Worm (Caenorhabditis elegans) whole organism, L4 larva: ENCODE data around the gene Y41E3.18.
A peak's percentile ranks its signal among the peaks of the same experiment; 100 is the strongest.

Experiments used
- D1046.2 ChIP-seq: fragments of 200-800 bp; sonication (Bioruptor generic); IDR thresholded peaks from 2 replicates; pipeline ENCODE4 v1.3.6; 2022; ENCODE audit warnings: missing genetic modification characterization, missing compliant biosample characterization
- F10B5.3 ChIP-seq: sonication (generic microtip); optimal IDR thresholded peaks from 2 replicates; lab custom pipeline; 2016; ENCODE audit warnings: mild to moderate bottlenecking, missing genetic modification characterization, missing compliant biosample characterization
- F37D6.2 ChIP-seq: sonication (generic microtip); optimal IDR thresholded peaks from 2 replicates; lab custom pipeline; 2016; ENCODE audit warnings: mild to moderate bottlenecking, missing genetic modification characterization, missing compliant biosample characterization
- F49E8.2 ChIP-seq: sonication (generic microtip); optimal IDR thresholded peaks from 2 replicates; lab custom pipeline; 2016; ENCODE audit warnings: missing compliant biosample characterization, mild to moderate bottlenecking, missing genetic modification characterization, borderline replicate concordance
- T20F7.1 ChIP-seq: fragments of 200-800 bp; sonication (Bioruptor generic); optimal IDR thresholded peaks from 2 replicates; lab custom pipeline; 2018; ENCODE audit warnings: mild to moderate bottlenecking, missing genetic modification characterization, missing compliant biosample characterization
- Y105C5A.15 ChIP-seq: fragments of 200-800 bp; sonication (Bioruptor generic); IDR thresholded peaks from 2 replicates; pipeline ENCODE4 v1.3.6; 2022; ENCODE audit warnings: missing genetic modification characterization, missing compliant biosample characterization
- ZK337.2 ChIP-seq: fragments of 200-800 bp; sonication (Bioruptor generic); IDR thresholded peaks from 2 replicates; pipeline ENCODE4 v1.3.6; 2022; ENCODE audit warnings: missing genetic modification reagents, missing genetic modification characterization, missing compliant biosample characterization
- ZK546.5 ChIP-seq, 2 experiments: sonication (generic microtip); optimal IDR thresholded peaks; 2 replicates each; lab custom pipeline; 2017; ENCODE audit warnings: missing biosample characterization in 2 of 2, missing genetic modification characterization in 2 of 2
- aha-1 ChIP-seq: fragments of 150-350 bp; peaks from one replicate; lab custom pipeline; 2014; ENCODE audit warnings: missing biosample characterization, missing genetic modification characterization
- ceh-20 ChIP-seq: fragments of 200-800 bp; sonication (Bioruptor generic); IDR thresholded peaks from 2 replicates; pipeline ENCODE4 v1.3.6; 2022; ENCODE audit warnings: missing genetic modification reagents, missing genetic modification characterization, missing compliant biosample characterization
- ceh-28 ChIP-seq: fragments of 150-350 bp; optimal IDR thresholded peaks from 2 replicates; lab custom pipeline; 2014; ENCODE audit warnings: missing biosample characterization, missing genetic modification reagents, missing genetic modification characterization
- ceh-32 ChIP-seq: sonication (generic microtip); optimal IDR thresholded peaks from 2 replicates; lab custom pipeline; 2016; ENCODE audit warnings: mild to moderate bottlenecking, missing genetic modification characterization, missing compliant biosample characterization; ENCODE audit not compliant: poor library complexity
- ceh-44 ChIP-seq: fragments of 200-800 bp; sonication (Bioruptor generic); IDR thresholded peaks from 2 replicates; pipeline ENCODE4 v1.3.6; 2022; ENCODE audit warnings: missing genetic modification reagents, missing genetic modification characterization, missing compliant biosample characterization
- ceh-82 ChIP-seq: sonication (generic microtip); optimal IDR thresholded peaks from 2 replicates; lab custom pipeline; 2017; ENCODE audit warnings: missing biosample characterization, missing genetic modification characterization
- ces-1 ChIP-seq: fragments of 150-350 bp; sonication (generic microtip); optimal IDR thresholded peaks from 4 replicates; lab custom pipeline; 2014; ENCODE audit warnings: missing biosample characterization, missing genetic modification reagents, missing genetic modification characterization
- cey-2 ChIP-seq: sonication (generic microtip); optimal IDR thresholded peaks from 3 replicates; lab custom pipeline; 2017; ENCODE audit warnings: missing genetic modification characterization, mild to moderate bottlenecking, missing compliant biosample characterization, antibody characterized with exemption, borderline replicate concordance; ENCODE audit not compliant: insufficient read depth
- ctbp-1 ChIP-seq: fragments of 200-800 bp; sonication (Bioruptor generic); IDR thresholded peaks from 2 replicates; pipeline ENCODE4 v1.3.6; 2022; ENCODE audit warnings: missing genetic modification reagents, missing genetic modification characterization, missing compliant biosample characterization
- daf-16 ChIP-seq, 3 experiments: sonication (generic microtip); optimal IDR thresholded peaks; 2 replicates each; lab custom pipeline; 2016 to 2017; ENCODE audit warnings: missing genetic modification characterization in 3 of 3, missing genetic modification reagents in 3 of 3, mild to moderate bottlenecking in 2 of 3, missing compliant biosample characterization in 2 of 3, missing biosample characterization in 1 of 3, moderate library complexity in 1 of 3
- dmd-6 ChIP-seq: fragments of 200-800 bp; sonication (Bioruptor generic); IDR thresholded peaks from 2 replicates; pipeline ENCODE4 v1.3.6; 2022; ENCODE audit warnings: missing genetic modification reagents, missing genetic modification characterization, missing compliant biosample characterization
- dmd-8 ChIP-seq: fragments of 200-800 bp; sonication (Bioruptor generic); IDR thresholded peaks from 2 replicates; pipeline ENCODE4 v1.3.6; 2022; ENCODE audit warnings: missing genetic modification characterization, missing compliant biosample characterization
- duxl-1 ChIP-seq: sonication (generic microtip); optimal IDR thresholded peaks from 2 replicates; lab custom pipeline; 2016; ENCODE audit warnings: mild to moderate bottlenecking, missing genetic modification characterization, moderate library complexity, missing compliant biosample characterization; ENCODE audit not compliant: poor library complexity
- dve-1 ChIP-seq: sonication (generic microtip); optimal IDR thresholded peaks from 2 replicates; lab custom pipeline; 2017; ENCODE audit warnings: antibody characterized with exemption, mild to moderate bottlenecking, missing genetic modification characterization, missing compliant biosample characterization; ENCODE audit not compliant: insufficient read depth
- egl-27 ChIP-seq: sonication (generic microtip); optimal IDR thresholded peaks from 3 replicates; lab custom pipeline; 2017; ENCODE audit warnings: missing biosample characterization, missing genetic modification reagents, missing genetic modification characterization
- fkh-10 ChIP-seq: fragments of 150-350 bp; optimal IDR thresholded peaks from 2 replicates; lab custom pipeline; 2014; ENCODE audit warnings: missing biosample characterization, missing genetic modification reagents, missing genetic modification characterization
- fos-1 ChIP-seq: fragments of 150-350 bp; optimal IDR thresholded peaks from 2 replicates; lab custom pipeline; 2014; ENCODE audit warnings: missing biosample characterization, missing genetic modification characterization
- gei-8 ChIP-seq: fragments of 200-800 bp; sonication (Bioruptor generic); optimal IDR thresholded peaks from 2 replicates; lab custom pipeline; 2018; ENCODE audit warnings: mild to moderate bottlenecking, missing genetic modification characterization, missing compliant biosample characterization
- hlh-11 ChIP-seq: fragments of 200-800 bp; sonication (Bioruptor generic); optimal IDR thresholded peaks from 2 replicates; lab custom pipeline; 2018; ENCODE audit warnings: mild to moderate bottlenecking, missing genetic modification characterization, missing compliant biosample characterization
- hlh-30 ChIP-seq: sonication (generic microtip); optimal IDR thresholded peaks from 2 replicates; lab custom pipeline; 2017; ENCODE audit warnings: antibody characterized with exemption, mild to moderate bottlenecking, missing genetic modification characterization, missing compliant biosample characterization; ENCODE audit not compliant: insufficient read depth
- jun-1 ChIP-seq: fragments of 150-350 bp; optimal IDR thresholded peaks from 2 replicates; lab custom pipeline; 2014; ENCODE audit warnings: missing biosample characterization, missing genetic modification reagents, missing genetic modification characterization
- lin-1 ChIP-seq: fragments of 200-800 bp; sonication (Bioruptor generic); IDR thresholded peaks from 2 replicates; pipeline ENCODE4 v1.3.6; 2022; ENCODE audit warnings: missing genetic modification reagents, missing genetic modification characterization, missing compliant biosample characterization
- lir-3 ChIP-seq: sonication (generic microtip); optimal IDR thresholded peaks from 2 replicates; lab custom pipeline; 2016; ENCODE audit warnings: mild to moderate bottlenecking, missing genetic modification characterization, missing compliant biosample characterization
- lsy-2 ChIP-seq, 2 experiments: fragments of 150-350 bp in 1 of 2; sonication (generic microtip) in 1 of 2; optimal IDR thresholded peaks; 2 replicates each; lab custom pipeline; 2014 to 2017; ENCODE audit warnings: missing biosample characterization in 2 of 2, missing genetic modification characterization in 2 of 2
- mdl-1 ChIP-seq, 2 experiments: fragments of 150-350 bp in 1 of 2; sonication (generic microtip) in 1 of 2; optimal IDR thresholded peaks; 2 replicates each; lab custom pipeline; 2014 to 2017; ENCODE audit warnings: missing biosample characterization in 2 of 2, missing genetic modification characterization in 2 of 2
- mes-2 ChIP-seq: sonication (generic microtip); optimal IDR thresholded peaks from 2 replicates; lab custom pipeline; 2016; ENCODE audit warnings: missing genotype, mild to moderate bottlenecking, missing genetic modification characterization, missing compliant biosample characterization; ENCODE audit not compliant: poor library complexity, severe bottlenecking
- nhr-102 ChIP-seq: sonication (generic microtip); optimal IDR thresholded peaks from 2 replicates; lab custom pipeline; 2016; ENCODE audit warnings: mild to moderate bottlenecking, missing genetic modification characterization, moderate library complexity, missing compliant biosample characterization
- nhr-28 ChIP-seq: fragments of 150-350 bp; optimal IDR thresholded peaks from 2 replicates; lab custom pipeline; 2014; ENCODE audit warnings: missing biosample characterization, missing genetic modification characterization
- nhr-48 ChIP-seq: sonication (generic microtip); optimal IDR thresholded peaks from 2 replicates; lab custom pipeline; 2016; ENCODE audit warnings: mild to moderate bottlenecking, missing genetic modification characterization, missing compliant biosample characterization
- nhr-6 ChIP-seq: fragments of 150-350 bp; optimal IDR thresholded peaks from 2 replicates; lab custom pipeline; 2014; ENCODE audit warnings: missing biosample characterization, missing genetic modification characterization
- pha-4 ChIP-seq, 2 experiments: fragments of 150-350 bp in 1 of 2; fragments of 200-800 bp in 1 of 2; sonication (Bioruptor generic) in 1 of 2; IDR thresholded peaks in 1 of 2; optimal IDR thresholded peaks in 1 of 2; 2 replicates each; pipeline versions ENCODE4 v1.3.6 to Lab custom; 2014 to 2022; ENCODE audit warnings: missing genetic modification characterization in 2 of 2, missing genetic modification reagents in 2 of 2, missing biosample characterization in 1 of 2, missing compliant biosample characterization in 1 of 2
- pqm-1 ChIP-seq: sonication (generic microtip); optimal IDR thresholded peaks from 2 replicates; lab custom pipeline; 2017; ENCODE audit warnings: missing biosample characterization, missing genetic modification characterization
- rbr-2 ChIP-seq: sonication (generic microtip); optimal IDR thresholded peaks from 2 replicates; lab custom pipeline; 2016; ENCODE audit warnings: missing genotype, missing genetic modification characterization, missing compliant biosample characterization
- saeg-2 ChIP-seq: fragments of 200-800 bp; sonication (Bioruptor generic); IDR thresholded peaks from 2 replicates; pipeline ENCODE4 v1.3.6; 2022; ENCODE audit warnings: missing genetic modification reagents, missing genetic modification characterization, missing compliant biosample characterization
- sdz-12 ChIP-seq: fragments of 200-800 bp; sonication (Bioruptor generic); optimal IDR thresholded peaks from 2 replicates; lab custom pipeline; 2018; ENCODE audit warnings: mild to moderate bottlenecking, missing genetic modification characterization, missing compliant biosample characterization
- tra-1 ChIP-seq: fragments of 200-800 bp; sonication (Bioruptor generic); IDR thresholded peaks from 2 replicates; pipeline ENCODE4 v1.3.6; 2022; ENCODE audit warnings: missing genetic modification reagents, missing genetic modification characterization, missing compliant biosample characterization
- unc-62 ChIP-seq, 3 experiments: fragments of 150-350 bp in 1 of 3; sonication (generic microtip); optimal IDR thresholded peaks in 2 of 3; peaks in 1 of 3; 1 replicate in 1 of 3; 2 replicates in 2 of 3; lab custom pipeline; 2014 to 2017; ENCODE audit warnings: missing biosample characterization in 3 of 3, missing genetic modification characterization in 3 of 3, missing genetic modification reagents in 3 of 3, missing genotype in 1 of 3
- vab-7 ChIP-seq: fragments of 200-800 bp; sonication (Bioruptor generic); IDR thresholded peaks from 2 replicates; pipeline ENCODE4 v1.3.6; 2022; ENCODE audit warnings: missing genetic modification reagents, missing genetic modification characterization, missing compliant biosample characterization
- zag-1 ChIP-seq: fragments of 150-350 bp; optimal IDR thresholded peaks from 2 replicates; lab custom pipeline; 2014; ENCODE audit warnings: missing biosample characterization, missing genetic modification characterization
- zfp-2 ChIP-seq: sonication (generic microtip); optimal IDR thresholded peaks from 2 replicates; lab custom pipeline; 2016; ENCODE audit warnings: mild to moderate bottlenecking, missing genetic modification characterization, missing compliant biosample characterization
- zip-2 ChIP-seq: fragments of 150-350 bp; optimal IDR thresholded peaks from 2 replicates; lab custom pipeline; 2014; ENCODE audit warnings: missing biosample characterization, missing genetic modification characterization

Y41E3.18 gene

DNA sequence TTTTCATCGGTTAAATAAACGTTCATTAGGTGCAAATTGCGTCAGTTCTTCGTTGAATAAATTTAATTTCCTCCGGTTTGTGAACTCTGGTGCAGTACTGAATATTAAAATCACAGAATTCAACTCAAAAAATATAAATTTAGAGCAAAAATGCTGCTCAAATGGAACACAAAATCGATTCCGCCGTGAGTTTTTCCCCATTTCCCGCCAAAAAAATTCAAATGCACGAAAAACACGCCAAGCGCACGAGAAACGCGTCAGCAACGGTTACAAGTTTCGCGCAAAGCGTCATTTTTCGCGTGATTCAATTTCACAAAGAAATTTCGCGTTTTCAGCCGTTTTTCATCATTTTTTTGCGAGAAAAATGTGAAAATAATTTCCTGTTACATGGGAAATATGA is 26.1 kb downstream of the Y41E3.18 start, which contains the start of gene hrpu-1 (continued):
- TF ChIP-seq ceh-28 (tag; lab: Kevin White, UChicago), result no peak
- TF ChIP-seq lin-1 (GFP tag; lab: Robert Waterston, UW), result no peak
- no peak for TF ChIP-seq ceh-82
- TF ChIP-seq nhr-28 (tag; lab: Kevin White, UChicago), result peak; percentile 55
- TF ChIP-seq pha-4 (GFP tag; IDR thresholded peaks at IDR 0.05; lab: Robert Waterston, UW), result peak; percentile 60; the same call in 1 of the 2 replicates
- peak; percentile 90 for TF ChIP-seq pha-4 (tag; optimal IDR thresholded peaks at IDR 0.05; lab: Kevin White, UChicago)
- TF ChIP-seq ces-1 (GFP tag; lab: Kevin White, UChicago), result no peak
- TF ChIP-seq F37D6.2 (tag; lab: Kevin White, UChicago), result peak; percentile 55
- no peak for TF ChIP-seq duxl-1 (tag; lab: Kevin White, UChicago)
- TF ChIP-seq ceh-32 (tag; lab: Kevin White, UChicago), result no peak
- peak; percentile 81 for TF ChIP-seq F49E8.2 (tag; lab: Kevin White, UChicago)
- peak in 1 of 2 experiments; percentile 58 for TF ChIP-seq unc-62 (GFP tag; optimal IDR thresholded peaks at IDR 0.05 in 1 of 2; lab: Kevin White, UChicago)
- no peak for TF ChIP-seq unc-62 (tag; optimal IDR thresholded peaks at IDR 0.05; lab: Kevin White, UChicago)
- peak; percentile 75 for TF ChIP-seq nhr-102
- TF ChIP-seq ZK546.5 (tag; optimal IDR thresholded peaks at IDR 0.05; lab: Kevin White, UChicago), result no peak
- peak; percentile 38 to 89 for TF ChIP-seq lsy-2 (tag; optimal IDR thresholded peaks at IDR 0.05; lab: Kevin White, UChicago)
- peak; percentile 63 for TF ChIP-seq fkh-10 (GFP tag; lab: Kevin White, UChicago)
- no peak for TF ChIP-seq D1046.2 (GFP tag; lab: Robert Waterston, UW)
- TF ChIP-seq zfp-2 (tag; lab: Kevin White, UChicago), result no peak
- peak; percentile 90 for TF ChIP-seq nhr-6 (tag; lab: Kevin White, UChicago)
- TF ChIP-seq sdz-12 (GFP tag; lab: Kevin White, UChicago), result no peak
- no peak for TF ChIP-seq ceh-44 (GFP tag; lab: Robert Waterston, UW)
- TF ChIP-seq lir-3, result no peak
- TF ChIP-seq jun-1 (tag; lab: Kevin White, UChicago), result peak; percentile 50
- TF ChIP-seq ZK337.2 (GFP tag; lab: Robert Waterston, UW), result no peak
- TF ChIP-seq gei-8 (GFP tag; lab: Kevin White, UChicago), result no peak
- peak in 1 of 2 experiments; percentile 13 for TF ChIP-seq daf-16 (GFP tag; optimal IDR thresholded peaks at IDR 0.05; lab: Kevin White, UChicago)
- peak; percentile 34 for TF ChIP-seq daf-16 (tag; optimal IDR thresholded peaks at IDR 0.05; lab: Kevin White, UChicago)
- peak; percentile 88 for TF ChIP-seq hlh-30 (tag; lab: Kevin White, UChicago)
- TF ChIP-seq T20F7.1 (GFP tag; lab: Kevin White, UChicago), result no peak
- TF ChIP-seq egl-27 (tag; lab: Kevin White, UChicago), result no peak
- TF ChIP-seq dmd-6 (GFP tag; lab: Robert Waterston, UW), result peak; percentile 62
- TF ChIP-seq aha-1, result peak; percentile 97
- peak; percentile 91 for TF ChIP-seq dve-1 (tag; lab: Kevin White, UChicago)
- 0 out of 2 replicates have a peak, but pooled peaks have one; percentile 40 for TF ChIP-seq ctbp-1 (GFP tag; lab: Robert Waterston, UW)
- TF ChIP-seq rbr-2 (tag; lab: Kevin White, UChicago), result peak; percentile 77
- TF ChIP-seq saeg-2 (GFP tag; lab: Robert Waterston, UW), result no peak
- TF ChIP-seq mes-2 (tag; lab: Kevin White, UChicago), result peak; percentile 86
- TF ChIP-seq mdl-1 (tag; optimal IDR thresholded peaks at IDR 0.05; lab: Kevin White, UChicago), result no peak
- no peak for TF ChIP-seq fos-1 (tag; lab: Kevin White, UChicago)
- TF ChIP-seq pqm-1 (tag; lab: Kevin White, UChicago), result no peak
- no peak for TF ChIP-seq F10B5.3 (tag; lab: Kevin White, UChicago)
- 0 out of 2 replicates have a peak, but pooled peaks have one; percentile 51 for TF ChIP-seq ceh-20 (GFP tag; lab: Robert Waterston, UW)
- TF ChIP-seq dmd-8 (GFP tag; lab: Robert Waterston, UW), result no peak
- peak; percentile 38; the same call in 1 of the 2 replicates for TF ChIP-seq vab-7
- no peak for TF ChIP-seq zip-2 (tag; lab: Kevin White, UChicago)
- no peak for TF ChIP-seq zag-1
- TF ChIP-seq hlh-11 (tag; lab: Kevin White, UChicago), result peak; percentile 64
- no peak for TF ChIP-seq cey-2
- TF ChIP-seq Y105C5A.15 (GFP tag; lab: Robert Waterston, UW), result no peak
- no peak for TF ChIP-seq nhr-48
- TF ChIP-seq tra-1, result no peak
